Worm (Caenorhabditis elegans) whole organism, L4/young adult: Measurements from ENCODE around the gene R13A1.1.
"Not testable (repeated sequence)": the region's sequence is repeated elsewhere in the genome, so short reads cannot be mapped to it uniquely, and the experiment has no call there.

ENCODE experiments used
- dao-5 ChIP-seq: sonication (generic microtip); optimal IDR thresholded peaks from 2 replicates; lab custom pipeline; 2016; ENCODE audit warnings: missing genotype, missing genetic modification characterization, moderate library complexity, missing compliant biosample characterization
- him-1 ChIP-seq: sonication (generic microtip); optimal IDR thresholded peaks from 2 replicates; lab custom pipeline; 2016; ENCODE audit warnings: missing genotype, missing genetic modification reagents, missing genetic modification characterization, missing compliant biosample characterization

- not testable (repeated sequence) for TF ChIP-seq him-1 (tag; lab: Kevin White, UChicago); dao-5
Measured at ce11 chrIV:7247243-7247642, 27.4 kb downstream of the R13A1.1 start, which contains the start of gene D2024.1.
